1 fruit fly cellular context compared by ENCODE assay signal in the genomic region with DNA sequence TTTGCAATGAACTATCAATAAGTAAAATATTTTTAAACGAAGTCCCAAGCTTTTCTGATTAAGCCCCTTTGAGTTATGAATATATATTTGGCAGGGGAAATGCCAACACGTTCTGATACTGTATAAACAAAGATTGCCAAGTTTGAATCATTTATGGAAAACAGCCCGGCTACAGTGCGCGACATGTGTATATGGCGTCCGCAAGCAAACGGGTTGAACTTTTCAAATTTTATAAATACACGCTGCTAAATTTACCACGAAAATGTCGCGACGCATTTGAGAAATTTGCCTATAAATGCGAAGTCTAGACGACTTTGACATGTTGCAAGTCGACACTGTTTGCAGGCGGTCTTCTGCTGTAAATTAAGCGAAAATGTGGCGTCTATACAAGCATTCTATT.
A peak's percentile ranks its signal among the peaks of the same experiment; 100 is the strongest.
TF ChIP-seq lines count a peak whose summit lies in the region.

No protein-coding gene starts in this region.

TF ChIP-seq in whole organism, embryonic, 481 proteins besides CTCF, POLR2A, EP300 and RAD21 (continued from another document and continues in another):
- TF ChIP-seq CG9932 (GFP tag; IDR thresholded peaks at IDR 0.05; lab: Robert Waterston, UW) (peak; percentile 74), CG8359 (GFP tag; optimal IDR thresholded peaks at IDR 0.05; lab: Kevin White, UChicago; ENCODE audit: borderline replicate concordance) (no peak), dysf (GFP tag; IDR thresholded peaks at IDR 0.05; lab: Robert Waterston, UW) (peak; percentile 83), CG7839 (tag; optimal IDR thresholded peaks at IDR 0.05; lab: Kevin White, UChicago) (peak; percentile 55), pho (GFP tag; optimal IDR thresholded peaks at IDR 0.05; lab: Kevin White, UChicago) (peak; percentile 37), Asciz (GFP tag; optimal IDR thresholded peaks at IDR 0.05; lab: Kevin White, UChicago) (no peak), CG11247 (GFP tag; IDR thresholded peaks at IDR 0.05; lab: Robert Waterston, UW) (peak; percentile 52; the same call in 1 of the 2 replicates), Xbp1 (GFP tag; optimal IDR thresholded peaks at IDR 0.05; lab: Kevin White, UChicago) (peak; percentile 39), Ets97D (GFP tag; optimal IDR thresholded peaks at IDR 0.05; lab: Kevin White, UChicago) (no peak), Ada2b (GFP tag; IDR thresholded peaks at IDR 0.05; lab: Robert Waterston, UW) (peak; percentile 47), Six4 (GFP tag; optimal IDR thresholded peaks at IDR 0.05; lab: Kevin White, UChicago) (no peak), CG11695 (GFP tag; IDR thresholded peaks at IDR 0.05; lab: Robert Waterston, UW) (peak; percentile 94), E2f1 (GFP tag; IDR thresholded peaks at IDR 0.05; lab: Robert Waterston, UW) (peak; percentile 51; the same call in 1 of the 2 replicates), CG10321 (GFP tag; IDR thresholded peaks at IDR 0.05; lab: Robert Waterston, UW) (no peak; the same call in 1 of the 2 replicates), Mad (GFP tag; optimal IDR thresholded peaks at IDR 0.05; lab: Kevin White, UChicago) (peak; percentile 20), jing (GFP tag; optimal IDR thresholded peaks at IDR 0.05; lab: Kevin White, UChicago) (no peak), CG5953 (GFP tag; IDR thresholded peaks at IDR 0.05; lab: Robert Waterston, UW) (no peak), Hr51 (GFP tag; optimal IDR thresholded peaks at IDR 0.05; lab: Kevin White, UChicago) (peak; percentile 50 to 54), eyg (GFP tag; optimal IDR thresholded peaks at IDR 0.05; lab: Kevin White, UChicago) (peak; percentile 43), CG31224 (GFP tag; IDR thresholded peaks at IDR 0.05; lab: Robert Waterston, UW) (0 out of 2 replicates have a peak, but pooled peaks have one; percentile 30), CG6683 (GFP tag; optimal IDR thresholded peaks at IDR 0.05; lab: Kevin White, UChicago) (no peak), CG7556 (GFP tag; optimal IDR thresholded peaks at IDR 0.05; lab: Kevin White, UChicago) (peak; percentile 14), NfI (GFP tag; optimal IDR thresholded peaks at IDR 0.05; lab: Kevin White, UChicago) (peak; percentile 59), Doc3 (GFP tag; IDR thresholded peaks at IDR 0.05; lab: Robert Waterston, UW; ENCODE audit: partially characterized antibody) (no peak), Fer3 (tag; optimal IDR thresholded peaks at IDR 0.05; lab: Kevin White, UChicago) (peak; percentile 55), nom (GFP tag; optimal IDR thresholded peaks at IDR 0.05; lab: Kevin White, UChicago) (peak; percentile 61), abd-A (tag; optimal IDR thresholded peaks at IDR 0.05; lab: Kevin White, UChicago) (no peak), cwo (GFP tag; optimal IDR thresholded peaks at IDR 0.05; lab: Kevin White, UChicago) (peak; percentile 18), HLH3B (GFP tag; IDR thresholded peaks at IDR 0.05; lab: Robert Waterston, UW) (peak; percentile 46), Hr39 (optimal IDR thresholded peaks at IDR 0.05; lab: Kevin White, UChicago) (no peak), CG11504 (tag; optimal IDR thresholded peaks at IDR 0.05; lab: Kevin White, UChicago) (peak; percentile 46), bcd (GFP tag; optimal IDR thresholded peaks at IDR 0.05; lab: Kevin White, UChicago) (peak; percentile 48), NC2α (GFP tag; optimal IDR thresholded peaks at IDR 0.05; lab: Kevin White, UChicago) (no peak), CG12659 (GFP tag; optimal IDR thresholded peaks at IDR 0.05; lab: Kevin White, UChicago) (peak; percentile 43), CG4730 (GFP tag; IDR thresholded peaks at IDR 0.05; lab: Robert Waterston, UW) (peak; percentile 21; the same call in 1 of the 2 replicates), BtbVII (GFP tag; optimal IDR thresholded peaks at IDR 0.05; lab: Kevin White, UChicago) (peak; percentile 51), CG11560 (tag; IDR thresholded peaks at IDR 0.05; lab: Robert Waterston, UW) (0 out of 3 replicates have a peak, but pooled peaks have one; percentile 34), CG12299 (tag; optimal IDR thresholded peaks at IDR 0.05; lab: Kevin White, UChicago) (peak; percentile 28), CG9727 (GFP tag; optimal IDR thresholded peaks at IDR 0.05; lab: Kevin White, UChicago) (peak; percentile 24), sug (tag; optimal IDR thresholded peaks at IDR 0.05; lab: Kevin White, UChicago) (peak; percentile 59), lilli (GFP tag; optimal IDR thresholded peaks at IDR 0.05; lab: Kevin White, UChicago) (peak; percentile 70), Poxn (GFP tag; IDR thresholded peaks at IDR 0.05; lab: Robert Waterston, UW) (no peak), CG43689 (GFP tag; IDR thresholded peaks at IDR 0.05; lab: Robert Waterston, UW) (peak; percentile 48), CG14050 (GFP tag; IDR thresholded peaks at IDR 0.05; lab: Robert Waterston, UW) (peak; percentile 25; the same call in 1 of the 3 replicates), CG14014 (GFP tag; IDR thresholded peaks at IDR 0.05; lab: Robert Waterston, UW) (peak; percentile 71), CG12769 (tag; optimal IDR thresholded peaks at IDR 0.05; lab: Kevin White, UChicago) (peak; percentile 72), ttk (GFP tag; IDR thresholded peaks at IDR 0.05; lab: Robert Waterston, UW) (0 out of 2 replicates have a peak, but pooled peaks have one; percentile 20), tx (GFP tag; optimal IDR thresholded peaks at IDR 0.05; lab: Kevin White, UChicago) (peak; percentile 40), CG1832 (GFP tag; optimal IDR thresholded peaks at IDR 0.05; lab: Kevin White, UChicago) (no peak), Myb (GFP tag; optimal IDR thresholded peaks at IDR 0.05; lab: Kevin White, UChicago) (peak; percentile 25), tio (GFP tag; optimal IDR thresholded peaks at IDR 0.05; lab: Kevin White, UChicago) (no peak), danr (GFP tag; IDR thresholded peaks at IDR 0.05; lab: Robert Waterston, UW) (peak; percentile 9; the same call in 1 of the 2 replicates), Side (GFP tag; optimal IDR thresholded peaks at IDR 0.05; lab: Kevin White, UChicago) (peak; percentile 1), CG18619 (GFP tag; optimal IDR thresholded peaks at IDR 0.05; lab: Kevin White, UChicago) (peak; percentile 10), CG15269 (tag; optimal IDR thresholded peaks at IDR 0.05; lab: Kevin White, UChicago) (peak; percentile 69), Optix (GFP tag; IDR thresholded peaks at IDR 0.05; lab: Robert Waterston, UW) (no peak), Nf-YA (GFP tag; IDR thresholded peaks at IDR 0.05; lab: Robert Waterston, UW) (no peak), D19B (GFP tag; optimal IDR thresholded peaks at IDR 0.05; lab: Kevin White, UChicago) (peak; percentile 47), rib (GFP tag; IDR thresholded peaks at IDR 0.05; lab: Robert Waterston, UW) (no peak), CG13296 (GFP tag; optimal IDR thresholded peaks at IDR 0.05; lab: Kevin White, UChicago) (peak; percentile 64), zen2 (GFP tag; IDR thresholded peaks at IDR 0.05; lab: Robert Waterston, UW; ENCODE audit: partially characterized antibody) (no peak), B-H1 (GFP tag; IDR thresholded peaks at IDR 0.05; lab: Robert Waterston, UW) (peak; percentile 19; the same call in 1 of the 3 replicates), fd96Cb (tag; optimal IDR thresholded peaks at IDR 0.05; lab: Kevin White, UChicago) (no peak), CG10274 (GFP tag; optimal IDR thresholded peaks at IDR 0.05; lab: Kevin White, UChicago) (peak; percentile 12), E2f2 (GFP tag; IDR thresholded peaks at IDR 0.05; lab: Robert Waterston, UW) (peak; percentile 36; the same call in 1 of the 2 replicates), zfh1 (GFP tag; IDR thresholded peaks at IDR 0.05; lab: Robert Waterston, UW) (peak; percentile 51; the same call in 1 of the 3 replicates), pita (GFP tag; optimal IDR thresholded peaks at IDR 0.05; lab: Kevin White, UChicago) (no peak), sens (GFP tag; lab: Kevin White, UChicago) (peak; percentile 85), sima (GFP tag; optimal IDR thresholded peaks at IDR 0.05; lab: Kevin White, UChicago) (no peak), CG6689 (GFP tag; IDR thresholded peaks at IDR 0.05; lab: Robert Waterston, UW) (peak; percentile 48; the same call in 1 of the 2 replicates), dpn (GFP tag; optimal IDR thresholded peaks at IDR 0.05; lab: Kevin White, UChicago) (peak; percentile 32 to 65), pb (GFP tag; optimal IDR thresholded peaks at IDR 0.05; lab: Kevin White, UChicago) (peak; percentile 9), CG32532 (GFP tag; IDR thresholded peaks at IDR 0.05; lab: Robert Waterston, UW) (peak; percentile 78), Bteb2 (GFP tag; optimal IDR thresholded peaks at IDR 0.05; lab: Kevin White, UChicago) (peak; percentile 52), caup (GFP tag; optimal IDR thresholded peaks at IDR 0.05; lab: Kevin White, UChicago; ENCODE audit: severe bottlenecking) (peak; percentile 53), Bdp1 (GFP tag; optimal IDR thresholded peaks at IDR 0.05; lab: Kevin White, UChicago) (peak; percentile 4), Mrtf (GFP tag; IDR thresholded peaks at IDR 0.05; lab: Robert Waterston, UW) (peak; percentile 65; the same call in 2 of the 3 replicates), CG13624 (GFP tag; optimal IDR thresholded peaks at IDR 0.05; lab: Kevin White, UChicago) (peak; percentile 70), CG17328 (GFP tag; IDR thresholded peaks at IDR 0.05; lab: Robert Waterston, UW) (peak; percentile 21; the same call in 1 of the 2 replicates), Lhr (GFP tag; optimal IDR thresholded peaks at IDR 0.05; lab: Kevin White, UChicago) (no peak), row (GFP tag; IDR thresholded peaks at IDR 0.05; lab: Robert Waterston, UW) (peak; percentile 71), CG9437 (GFP tag; optimal IDR thresholded peaks at IDR 0.05; lab: Kevin White, UChicago) (no peak), H2.0 (GFP tag; IDR thresholded peaks at IDR 0.05; lab: Robert Waterston, UW) (peak; percentile 59; the same call in 1 of the 2 replicates), fd3F (GFP tag; optimal IDR thresholded peaks at IDR 0.05; lab: Kevin White, UChicago) (peak; percentile 57), CHES-1-like (GFP tag; optimal IDR thresholded peaks at IDR 0.05; lab: Kevin White, UChicago) (peak; percentile 40), Hmr (GFP tag; optimal IDR thresholded peaks at IDR 0.05; lab: Kevin White, UChicago) (peak; percentile 69), zfh2 (GFP tag; optimal IDR thresholded peaks at IDR 0.05; lab: Kevin White, UChicago) (peak; percentile 57), CG30403 (GFP tag; optimal IDR thresholded peaks at IDR 0.05; lab: Kevin White, UChicago) (peak; percentile 46), CG7786 (GFP tag; optimal IDR thresholded peaks at IDR 0.05; lab: Kevin White, UChicago) (peak; percentile 66), CG8944 (GFP tag; optimal IDR thresholded peaks at IDR 0.05; lab: Kevin White, UChicago) (no peak), tup (GFP tag; optimal IDR thresholded peaks at IDR 0.05; lab: Kevin White, UChicago) (no peak), bsh (GFP tag; optimal IDR thresholded peaks at IDR 0.05; lab: Kevin White, UChicago) (peak in 1 of 2 experiments; percentile 18), hkb (optimal IDR thresholded peaks at IDR 0.05; lab: Kevin White, UChicago) (no peak), hkb (GFP tag; IDR thresholded peaks at IDR 0.05; lab: Robert Waterston, UW) (peak; percentile 56), Drgx (GFP tag; IDR thresholded peaks at IDR 0.05; lab: Robert Waterston, UW) (peak; percentile 81), CG3847 (GFP tag; IDR thresholded peaks at IDR 0.05; lab: Robert Waterston, UW) (0 out of 2 replicates have a peak, but pooled peaks have one; percentile 45), CG4328 (GFP tag; optimal IDR thresholded peaks at IDR 0.05; lab: Kevin White, UChicago) (peak; percentile 17), CG2129 (GFP tag; IDR thresholded peaks at IDR 0.05; lab: Robert Waterston, UW; ENCODE audit: partially characterized antibody) (no peak), seq (GFP tag; IDR thresholded peaks at IDR 0.05; lab: Robert Waterston, UW) (no peak), sob (GFP tag; IDR thresholded peaks at IDR 0.05; lab: Robert Waterston, UW) (peak; percentile 66), org-1 (GFP tag; optimal IDR thresholded peaks at IDR 0.05; lab: Kevin White, UChicago) (peak; percentile 52), CG12219 (GFP tag; optimal IDR thresholded peaks at IDR 0.05; lab: Kevin White, UChicago) (peak; percentile 43), CG13424 (tag; optimal IDR thresholded peaks at IDR 0.05; lab: Kevin White, UChicago) (peak; percentile 60), HHEX (GFP tag; optimal IDR thresholded peaks at IDR 0.05; lab: Kevin White, UChicago) (peak; percentile 46), CG1792 (GFP tag; optimal IDR thresholded peaks at IDR 0.05; lab: Kevin White, UChicago) (no peak), gro (GFP tag; optimal IDR thresholded peaks at IDR 0.05; lab: Kevin White, UChicago) (peak; percentile 28), esg (GFP tag; conservative IDR thresholded peaks at IDR 0.05; lab: Robert Waterston, UW) (peak; percentile 59), CG8089 (GFP tag; optimal IDR thresholded peaks at IDR 0.05; lab: Kevin White, UChicago) (peak; percentile 23), CG11696 (GFP tag; IDR thresholded peaks at IDR 0.05; lab: Robert Waterston, UW) (peak; percentile 74), CG3281 (GFP tag; optimal IDR thresholded peaks at IDR 0.05; lab: Kevin White, UChicago) (peak; percentile 66), nerfin-2 (GFP tag; IDR thresholded peaks at IDR 0.05; lab: Robert Waterston, UW; ENCODE audit: partially characterized antibody) (no peak), CG4820 (GFP tag; optimal IDR thresholded peaks at IDR 0.05; lab: Kevin White, UChicago) (no peak), Med (GFP tag; lab: Kevin White, UChicago) (peak; percentile 95), Xrp1 (GFP tag; IDR thresholded peaks at IDR 0.05; lab: Robert Waterston, UW) (peak; percentile 60), chinmo (GFP tag; IDR thresholded peaks at IDR 0.05; lab: Robert Waterston, UW; ENCODE audit: partially characterized antibody) (no peak), bigmax (GFP tag; optimal IDR thresholded peaks at IDR 0.05; lab: Kevin White, UChicago) (no peak), slbo (GFP tag; IDR thresholded peaks at IDR 0.05; lab: Robert Waterston, UW) (peak; percentile 77), Atf-2 (GFP tag; optimal IDR thresholded peaks at IDR 0.05; lab: Kevin White, UChicago) (no peak), onecut (GFP tag; IDR thresholded peaks at IDR 0.05; lab: Robert Waterston, UW) (0 out of 2 replicates have a peak, but pooled peaks have one; percentile 28), C15 (GFP tag; IDR thresholded peaks at IDR 0.05; lab: Robert Waterston, UW) (0 out of 3 replicates have a peak, but pooled peaks have one; percentile 22), Sox102F (GFP tag; optimal IDR thresholded peaks at IDR 0.05; lab: Kevin White, UChicago) (peak; percentile 31), prd (optimal IDR thresholded peaks at IDR 0.05; lab: Kevin White, UChicago) (no peak), prd (GFP tag; IDR thresholded peaks at IDR 0.05; lab: Robert Waterston, UW) (peak; percentile 64), CG30431 (GFP tag; optimal IDR thresholded peaks at IDR 0.05; lab: Kevin White, UChicago) (peak; percentile 20)
